Fruit fly (Drosophila melanogaster) whole organism, prepupa: Measurements from ENCODE around the gene CG7530.

Experiments
- Blimp-1 ChIP-seq: fragments of 200-800 bp; sonication (Bioruptor generic); optimal IDR thresholded peaks from 3 replicates; lab custom pipeline; 2017; ENCODE audit warnings: missing biosample characterization, missing genetic modification characterization, mild to moderate bottlenecking, moderate library complexity, missing genetic modification reagents
- CG10631 ChIP-seq: fragments of 200-800 bp; sonication (Bioruptor generic); optimal IDR thresholded peaks from 2 replicates; lab custom pipeline; 2016; ENCODE audit warnings: missing biosample characterization, missing genetic modification characterization
- CG10669 ChIP-seq: fragments of 200-800 bp; sonication (Bioruptor generic); optimal IDR thresholded peaks from 3 replicates; lab custom pipeline; 2018; ENCODE audit warnings: missing biosample characterization, mild to moderate bottlenecking, missing genetic modification characterization, moderate library complexity
- CG11294 ChIP-seq: fragments of 200-800 bp; sonication (Bioruptor generic); IDR thresholded peaks from 2 replicates; pipeline ENCODE4 v1.3.6; 2022; ENCODE audit warnings: missing biosample characterization, missing genetic modification characterization
- CG11762 ChIP-seq: fragments of 200-800 bp; sonication (Bioruptor generic); optimal IDR thresholded peaks from 3 replicates; lab custom pipeline; 2016; ENCODE audit warnings: missing biosample characterization, missing genetic modification characterization; ENCODE audit not compliant: insufficient read depth
- CG15336 ChIP-seq: fragments of 200-800 bp; sonication (Bioruptor generic); IDR thresholded peaks from 2 replicates; pipeline ENCODE4 v1.3.6; 2022; ENCODE audit warnings: missing biosample characterization, missing genetic modification characterization
- CG1621 ChIP-seq: fragments of 200-800 bp; sonication (Bioruptor generic); optimal IDR thresholded peaks from 3 replicates; lab custom pipeline; 2018; ENCODE audit warnings: missing biosample characterization, mild to moderate bottlenecking, missing genetic modification characterization
- CG16779 ChIP-seq: fragments of 200-800 bp; sonication (Bioruptor generic); optimal IDR thresholded peaks from 3 replicates; lab custom pipeline; 2017; ENCODE audit warnings: missing biosample characterization, mild to moderate bottlenecking, missing genetic modification characterization
- CG3032 ChIP-seq: fragments of 200-800 bp; optimal IDR thresholded peaks from 2 replicates; lab custom pipeline; 2019; ENCODE audit warnings: missing biosample characterization, mild to moderate bottlenecking, missing genetic modification characterization, moderate library complexity
- CG31627 ChIP-seq: fragments of 200-800 bp; sonication (Bioruptor generic); optimal IDR thresholded peaks from 3 replicates; lab custom pipeline; 2016; ENCODE audit warnings: missing biosample characterization, missing genetic modification characterization
- CG32006 ChIP-seq: fragments of 200-800 bp; sonication (Bioruptor generic); optimal IDR thresholded peaks from 3 replicates; lab custom pipeline; 2017; ENCODE audit warnings: missing biosample characterization, mild to moderate bottlenecking, missing genetic modification characterization
- CG34406 ChIP-seq: fragments of 200-800 bp; sonication (Bioruptor generic); optimal IDR thresholded peaks from 3 replicates; lab custom pipeline; 2016; ENCODE audit warnings: missing biosample characterization, missing genetic modification characterization
- CG3919 ChIP-seq: fragments of 200-800 bp; sonication (Bioruptor generic); optimal IDR thresholded peaks from 3 replicates; lab custom pipeline; 2016; ENCODE audit warnings: missing biosample characterization, missing genetic modification characterization
- CG6163 ChIP-seq: fragments of 200-800 bp; sonication (Bioruptor generic); IDR thresholded peaks from 3 replicates; pipeline ENCODE4 v1.3.6; 2022; ENCODE audit warnings: missing biosample characterization, missing genetic modification characterization
- CG6276 ChIP-seq: fragments of 200-800 bp; sonication (Bioruptor generic); optimal IDR thresholded peaks from 2 replicates; lab custom pipeline; 2017; ENCODE audit warnings: missing biosample characterization, mild to moderate bottlenecking, missing genetic modification characterization
- CG6792 ChIP-seq: fragments of 200-800 bp; sonication (Bioruptor generic); optimal IDR thresholded peaks from 3 replicates; lab custom pipeline; 2016; ENCODE audit warnings: missing biosample characterization, missing genetic modification characterization
- CG6808 ChIP-seq: fragments of 200-800 bp; sonication (Bioruptor generic); optimal IDR thresholded peaks from 3 replicates; lab custom pipeline; 2017; ENCODE audit warnings: missing biosample characterization, missing genetic modification characterization, mild to moderate bottlenecking, moderate library complexity, missing genetic modification reagents
- CG6854 ChIP-seq: fragments of 200-800 bp; sonication (Bioruptor generic); optimal IDR thresholded peaks from 2 replicates; lab custom pipeline; 2017; ENCODE audit warnings: missing biosample characterization, mild to moderate bottlenecking, missing genetic modification characterization
- CG7368 ChIP-seq: fragments of 200-800 bp; sonication (Bioruptor generic); optimal IDR thresholded peaks from 3 replicates; lab custom pipeline; 2016; ENCODE audit warnings: missing biosample characterization, missing genetic modification characterization
- CG8119 ChIP-seq: fragments of 200-800 bp; sonication (Bioruptor generic); IDR thresholded peaks from 3 replicates; pipeline ENCODE4 v1.3.6; 2022; ENCODE audit warnings: missing biosample characterization, missing genetic modification characterization
- CG8319 ChIP-seq: fragments of 200-800 bp; sonication (Bioruptor generic); optimal IDR thresholded peaks from 3 replicates; lab custom pipeline; 2016; ENCODE audit warnings: missing biosample characterization, missing genetic modification characterization
- CG8632 ChIP-seq: fragments of 200-800 bp; sonication (Bioruptor generic); optimal IDR thresholded peaks from 3 replicates; lab custom pipeline; 2016; ENCODE audit warnings: missing biosample characterization, missing genetic modification characterization
- Eip75B ChIP-seq: fragments of 200-800 bp; sonication (Bioruptor generic); optimal IDR thresholded peaks from 3 replicates; lab custom pipeline; 2016; ENCODE audit warnings: missing biosample characterization, missing genetic modification characterization
- Eip78C ChIP-seq: fragments of 200-800 bp; sonication (Bioruptor generic); peaks from one replicate; lab custom pipeline; 2016; ENCODE audit warnings: missing biosample characterization, missing genetic modification characterization
- Eip93F ChIP-seq: fragments of 200-800 bp; sonication (Bioruptor generic); optimal IDR thresholded peaks from 2 replicates; lab custom pipeline; 2016; ENCODE audit warnings: missing biosample characterization, mild to moderate bottlenecking, missing genetic modification characterization
- Ets21C ChIP-seq: fragments of 200-800 bp; sonication (Bioruptor generic); optimal IDR thresholded peaks from 3 replicates; lab custom pipeline; 2016; ENCODE audit warnings: missing biosample characterization, missing genetic modification characterization
- Ets96B ChIP-seq: fragments of 200-800 bp; optimal IDR thresholded peaks from 2 replicates; lab custom pipeline; 2019; ENCODE audit warnings: missing biosample characterization, mild to moderate bottlenecking, missing genetic modification characterization, moderate library complexity
- Gug ChIP-seq: fragments of 200-800 bp; sonication (Bioruptor generic); IDR thresholded peaks from 2 replicates; pipeline ENCODE4 v1.3.6; 2022; ENCODE audit warnings: missing biosample characterization, missing genetic modification characterization
- Hr38 ChIP-seq: sonication (Bioruptor generic); optimal IDR thresholded peaks from 2 replicates; lab custom pipeline; 2016; ENCODE audit warnings: missing biosample characterization, missing genetic modification characterization
- Hr39 ChIP-seq: fragments of 200-800 bp; sonication (Bioruptor generic); optimal IDR thresholded peaks from 2 replicates; lab custom pipeline; 2016; ENCODE audit warnings: missing biosample characterization, missing genetic modification characterization
- Hr4 ChIP-seq: fragments of 200-800 bp; sonication (Bioruptor generic); optimal IDR thresholded peaks from 3 replicates; lab custom pipeline; 2016; ENCODE audit warnings: missing biosample characterization, missing genetic modification characterization
- Met ChIP-seq: fragments of 200-800 bp; sonication (Bioruptor generic); optimal IDR thresholded peaks from 3 replicates; lab custom pipeline; 2016; ENCODE audit warnings: missing biosample characterization, missing genetic modification characterization
- OdsH ChIP-seq: fragments of 200-800 bp; sonication (Bioruptor generic); optimal IDR thresholded peaks from 3 replicates; lab custom pipeline; 2016; ENCODE audit warnings: missing biosample characterization, missing genetic modification characterization
- Smox ChIP-seq: fragments of 200-800 bp; sonication (Bioruptor generic); optimal IDR thresholded peaks from 3 replicates; lab custom pipeline; 2016; ENCODE audit warnings: missing biosample characterization, missing genetic modification characterization
- Sox102F ChIP-seq: fragments of 200-800 bp; sonication (Bioruptor generic); optimal IDR thresholded peaks from 2 replicates; lab custom pipeline; 2016; ENCODE audit warnings: missing biosample characterization, mild to moderate bottlenecking, missing genetic modification characterization
- Sox14 ChIP-seq: fragments of 200-800 bp; sonication (Bioruptor generic); optimal IDR thresholded peaks from 3 replicates; lab custom pipeline; 2016; ENCODE audit warnings: missing biosample characterization, missing genetic modification characterization
- Sox15 ChIP-seq: fragments of 200-800 bp; sonication (Bioruptor generic); optimal IDR thresholded peaks from 3 replicates; lab custom pipeline; 2016; ENCODE audit warnings: missing biosample characterization, missing genetic modification characterization
- achi ChIP-seq: fragments of 200-800 bp; sonication (Bioruptor generic); optimal IDR thresholded peaks from 3 replicates; lab custom pipeline; 2016; ENCODE audit warnings: missing biosample characterization, missing genetic modification characterization
- acj6 ChIP-seq: fragments of 200-800 bp; sonication (Bioruptor generic); optimal IDR thresholded peaks from 3 replicates; lab custom pipeline; 2016; ENCODE audit warnings: missing biosample characterization, missing genetic modification characterization
- cyc ChIP-seq: fragments of 200-800 bp; sonication (Bioruptor generic); optimal IDR thresholded peaks from 3 replicates; lab custom pipeline; 2016; ENCODE audit warnings: missing biosample characterization, missing genetic modification characterization
- dac ChIP-seq: fragments of 200-800 bp; sonication (Bioruptor generic); optimal IDR thresholded peaks from 2 replicates; lab custom pipeline; 2017; ENCODE audit warnings: missing biosample characterization, mild to moderate bottlenecking, missing genetic modification characterization
- dsx ChIP-seq: fragments of 200-800 bp; optimal IDR thresholded peaks from 3 replicates; lab custom pipeline; 2019; ENCODE audit warnings: missing biosample characterization, mild to moderate bottlenecking, missing genetic modification characterization, moderate library complexity; ENCODE audit not compliant: poor library complexity, severe bottlenecking
- esn ChIP-seq: fragments of 200-800 bp; sonication (Bioruptor generic); optimal IDR thresholded peaks from 2 replicates; lab custom pipeline; 2016; ENCODE audit warnings: missing biosample characterization, mild to moderate bottlenecking, missing genetic modification characterization, moderate library complexity
- fd85E ChIP-seq: fragments of 200-800 bp; sonication (Bioruptor generic); optimal IDR thresholded peaks from 3 replicates; lab custom pipeline; 2016; ENCODE audit warnings: missing biosample characterization, missing genetic modification characterization
- fkh ChIP-seq: fragments of 200-800 bp; sonication (Bioruptor generic); optimal IDR thresholded peaks from 3 replicates; lab custom pipeline; 2017; ENCODE audit warnings: missing biosample characterization, mild to moderate bottlenecking, missing genetic modification characterization, moderate library complexity
- lz ChIP-seq: fragments of 200-800 bp; sonication (Bioruptor generic); optimal IDR thresholded peaks from 3 replicates; lab custom pipeline; 2016; ENCODE audit warnings: missing biosample characterization, missing genetic modification characterization
- net ChIP-seq: fragments of 200-800 bp; sonication (Bioruptor generic); optimal IDR thresholded peaks from 3 replicates; lab custom pipeline; 2016; ENCODE audit warnings: missing biosample characterization, missing genetic modification characterization
- pdm3 ChIP-seq: fragments of 200-800 bp; sonication (Bioruptor generic); optimal IDR thresholded peaks from 3 replicates; lab custom pipeline; 2016; ENCODE audit warnings: missing biosample characterization, missing genetic modification characterization
- salr ChIP-seq, 2 experiments: fragments of 200-800 bp; sonication (Bioruptor generic); optimal IDR thresholded peaks; 3 replicates each; lab custom pipeline; 2016 to 2018; ENCODE audit warnings: missing biosample characterization in 2 of 2, missing genetic modification characterization in 2 of 2, mild to moderate bottlenecking in 1 of 2
- ss ChIP-seq, 2 experiments: fragments of 200-800 bp; sonication (Bioruptor generic); optimal IDR thresholded peaks; 2 replicates in 1 of 2; 3 replicates in 1 of 2; lab custom pipeline; 2017 to 2018; ENCODE audit warnings: mild to moderate bottlenecking in 2 of 2, missing biosample characterization in 2 of 2, missing genetic modification characterization in 2 of 2, moderate library complexity in 1 of 2
- topi ChIP-seq: fragments of 200-800 bp; sonication (Bioruptor generic); optimal IDR thresholded peaks from 3 replicates; lab custom pipeline; 2016; ENCODE audit warnings: missing biosample characterization, missing genetic modification characterization

Gene CG7530

dm6 chr3R:14729686-14730493 is 1.4 kb downstream of the CG7530 start:
- TF ChIP-seq ss (GFP tag; optimal IDR thresholded peaks at IDR 0.05; lab: Kevin White, UChicago) = peak in 1 of 2 experiments; percentile 57
- no peak for TF ChIP-seq CG8319 (GFP tag; lab: Kevin White, UChicago)
- no peak for TF ChIP-seq CG7368 (GFP tag; lab: Kevin White, UChicago)
- no peak for TF ChIP-seq Eip93F (GFP tag; lab: Kevin White, UChicago)
- peak; percentile 7 for TF ChIP-seq CG3919 (GFP tag; lab: Kevin White, UChicago)
- no peak for TF ChIP-seq CG11762 (GFP tag; lab: Kevin White, UChicago)
- TF ChIP-seq acj6 (GFP tag; lab: Kevin White, UChicago) = peak; percentile 32
- TF ChIP-seq Met = peak; percentile 36
- no peak for TF ChIP-seq CG11294 (GFP tag; lab: Robert Waterston, UW)
- TF ChIP-seq CG10669 (GFP tag; lab: Kevin White, UChicago) = peak; percentile 14
- TF ChIP-seq salr (GFP tag; optimal IDR thresholded peaks at IDR 0.05; lab: Kevin White, UChicago) = no peak
- peak; percentile 75 for TF ChIP-seq Eip78C (GFP tag; lab: Kevin White, UChicago)
- no peak for TF ChIP-seq Blimp-1
- TF ChIP-seq CG34406 (GFP tag; lab: Kevin White, UChicago) = peak; percentile 15
- TF ChIP-seq CG8119 = no peak
- peak; percentile 12 for TF ChIP-seq CG10631
- TF ChIP-seq pdm3 (GFP tag; lab: Kevin White, UChicago) = no peak
- no peak for TF ChIP-seq Eip75B
- TF ChIP-seq Ets21C (GFP tag; lab: Kevin White, UChicago) = no peak
- TF ChIP-seq Smox (GFP tag; lab: Kevin White, UChicago) = peak; percentile 41
- TF ChIP-seq CG31627 (GFP tag; lab: Kevin White, UChicago) = peak; percentile 5
- TF ChIP-seq CG3032 (tag; lab: Kevin White, UChicago) = peak; percentile 68
- no peak for TF ChIP-seq CG8632 (GFP tag; lab: Kevin White, UChicago)
- TF ChIP-seq Hr4 (GFP tag; lab: Kevin White, UChicago) = no peak
- no peak for TF ChIP-seq topi (GFP tag; lab: Kevin White, UChicago)
- no peak for TF ChIP-seq CG6276 (GFP tag; lab: Kevin White, UChicago)
- peak; percentile 57 for TF ChIP-seq esn (GFP tag; lab: Kevin White, UChicago)
- peak; percentile 39 for TF ChIP-seq OdsH
- peak; percentile 26 for TF ChIP-seq achi (GFP tag; lab: Kevin White, UChicago)
- TF ChIP-seq Ets96B (tag; lab: Kevin White, UChicago) = peak; percentile 41
- TF ChIP-seq CG15336 = no peak
- TF ChIP-seq fd85E (GFP tag; lab: Kevin White, UChicago) = no peak
- TF ChIP-seq Hr38 (GFP tag; lab: Kevin White, UChicago) = no peak
- TF ChIP-seq CG6792 (GFP tag; lab: Kevin White, UChicago) = peak; percentile 24
- TF ChIP-seq lz (GFP tag; lab: Kevin White, UChicago) = peak; percentile 27
- TF ChIP-seq Sox102F (GFP tag; lab: Kevin White, UChicago) = peak; percentile 38
- peak; percentile 14 for TF ChIP-seq dsx (GFP tag; lab: Kevin White, UChicago)
- no peak for TF ChIP-seq dac (GFP tag; lab: Kevin White, UChicago)
- no peak for TF ChIP-seq CG16779 (tag; lab: Kevin White, UChicago)
- TF ChIP-seq Sox14 (GFP tag; lab: Kevin White, UChicago) = no peak
- TF ChIP-seq cyc = peak; percentile 44
- TF ChIP-seq Sox15 (GFP tag; lab: Kevin White, UChicago) = peak; percentile 3
- TF ChIP-seq Hr39 = peak; percentile 16
- no peak for TF ChIP-seq fkh (GFP tag; lab: Kevin White, UChicago)
- no peak for TF ChIP-seq CG6163
- no peak for TF ChIP-seq Gug (GFP tag; lab: Robert Waterston, UW)
- TF ChIP-seq CG6854 (GFP tag; lab: Kevin White, UChicago) = peak; percentile 7
- no peak for TF ChIP-seq CG1621
- no peak for TF ChIP-seq CG32006 (GFP tag; lab: Kevin White, UChicago)
- no peak for TF ChIP-seq CG6808
- TF ChIP-seq net (GFP tag; lab: Kevin White, UChicago) = no peak
